Worm (Caenorhabditis elegans) whole organism, L3 larva: ENCODE measurements around the gene F09E10.6.

Experiments
- ama-1 ChIP-seq: fragments of 150-350 bp; optimal IDR thresholded peaks from 2 replicates; lab custom pipeline; 2018
- elt-1 ChIP-seq: fragments of 150-350 bp; optimal IDR thresholded peaks from 2 replicates; lab custom pipeline; 2014; ENCODE audit warnings: missing biosample characterization, missing genetic modification characterization
- elt-2 ChIP-seq: sonication (generic microtip); optimal IDR thresholded peaks from 2 replicates; lab custom pipeline; 2016; ENCODE audit warnings: missing genetic modification reagents, mild to moderate bottlenecking, missing genetic modification characterization, missing compliant biosample characterization
- mdl-1 ChIP-seq: fragments of 150-350 bp; optimal IDR thresholded peaks from 2 replicates; lab custom pipeline; 2014; ENCODE audit warnings: missing biosample characterization, missing genetic modification characterization
- snpc-4 ChIP-seq: fragments of 150-350 bp; optimal IDR thresholded peaks from 2 replicates; lab custom pipeline; 2014; ENCODE audit warnings: missing biosample characterization, missing genetic modification characterization

DNA sequence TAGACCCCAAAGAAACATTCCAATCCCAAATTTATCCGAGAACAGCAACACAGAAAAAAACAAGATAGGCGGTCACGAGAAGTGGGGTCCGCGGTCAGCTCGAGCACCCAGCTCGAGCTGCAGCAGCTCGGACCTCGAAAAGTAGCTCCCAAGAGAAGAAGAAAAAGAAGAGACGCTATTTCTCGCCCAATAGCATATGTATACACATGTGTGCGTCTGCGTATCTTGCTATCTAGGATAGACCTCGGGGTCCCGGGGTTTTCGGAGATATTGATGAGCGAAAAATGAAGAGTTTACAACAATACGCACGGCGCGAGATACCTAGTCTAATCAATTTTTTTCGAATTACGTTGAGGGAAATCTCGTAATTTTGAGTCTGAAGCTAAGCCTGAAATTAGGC, 24.6 kb upstream of the F09E10.6 start:
- TF ChIP-seq elt-2 (tag; lab: Kevin White, UChicago) (no peak), mdl-1 (tag; lab: Kevin White, UChicago) (no peak), elt-1 (tag; lab: Kevin White, UChicago) (no peak), snpc-4 (no peak), ama-1 (lab: Kevin White, UChicago) (no peak)
